Worm (Caenorhabditis elegans) whole organism, L4 larva: ENCODE results near the gene oxi-1.

Experiments used
- F10B5.3 ChIP-seq: sonication (generic microtip); optimal IDR thresholded peaks from 2 replicates; lab custom pipeline; 2016; ENCODE audit warnings: mild to moderate bottlenecking, missing genetic modification characterization, missing compliant biosample characterization
- F44E2.7 ChIP-seq: fragments of 200-800 bp; sonication (Bioruptor generic); IDR thresholded peaks from 2 replicates; pipeline ENCODE4 v2.1.2; 2022; ENCODE audit warnings: missing genetic modification characterization, missing compliant biosample characterization
- F49E8.2 ChIP-seq: sonication (generic microtip); optimal IDR thresholded peaks from 2 replicates; lab custom pipeline; 2016; ENCODE audit warnings: missing compliant biosample characterization, mild to moderate bottlenecking, missing genetic modification characterization, borderline replicate concordance
- T20F7.1 ChIP-seq: fragments of 200-800 bp; sonication (Bioruptor generic); optimal IDR thresholded peaks from 2 replicates; lab custom pipeline; 2018; ENCODE audit warnings: mild to moderate bottlenecking, missing genetic modification characterization, missing compliant biosample characterization
- Y48G9A.11 ChIP-seq: fragments of 200-800 bp; sonication (Bioruptor generic); IDR thresholded peaks from 2 replicates; pipeline ENCODE4 v1.3.6; 2022; ENCODE audit warnings: missing genetic modification reagents, missing genetic modification characterization, missing compliant biosample characterization
- Y75B8A.6 ChIP-seq: fragments of 200-800 bp; sonication (Bioruptor generic); IDR thresholded peaks from 2 replicates; pipeline ENCODE4 v1.3.6; 2022; ENCODE audit warnings: missing genetic modification reagents, missing genetic modification characterization, missing compliant biosample characterization
- aha-1 ChIP-seq: fragments of 150-350 bp; peaks from one replicate; lab custom pipeline; 2014; ENCODE audit warnings: missing biosample characterization, missing genetic modification characterization
- ceh-28 ChIP-seq: fragments of 150-350 bp; optimal IDR thresholded peaks from 2 replicates; lab custom pipeline; 2014; ENCODE audit warnings: missing biosample characterization, missing genetic modification reagents, missing genetic modification characterization
- ceh-44 ChIP-seq: fragments of 200-800 bp; sonication (Bioruptor generic); IDR thresholded peaks from 2 replicates; pipeline ENCODE4 v1.3.6; 2022; ENCODE audit warnings: missing genetic modification reagents, missing genetic modification characterization, missing compliant biosample characterization
- ceh-62 ChIP-seq: sonication (generic microtip); optimal IDR thresholded peaks from 2 replicates; lab custom pipeline; 2017; ENCODE audit warnings: missing biosample characterization, missing genetic modification characterization
- cey-2 ChIP-seq: sonication (generic microtip); optimal IDR thresholded peaks from 3 replicates; lab custom pipeline; 2017; ENCODE audit warnings: missing genetic modification characterization, mild to moderate bottlenecking, missing compliant biosample characterization, antibody characterized with exemption, borderline replicate concordance; ENCODE audit not compliant: insufficient read depth
- ctbp-1 ChIP-seq: fragments of 200-800 bp; sonication (Bioruptor generic); IDR thresholded peaks from 2 replicates; pipeline ENCODE4 v1.3.6; 2022; ENCODE audit warnings: missing genetic modification reagents, missing genetic modification characterization, missing compliant biosample characterization
- daf-16 ChIP-seq, 3 experiments: sonication (generic microtip); optimal IDR thresholded peaks; 2 replicates each; lab custom pipeline; 2016 to 2017; ENCODE audit warnings: missing genetic modification characterization in 3 of 3, missing genetic modification reagents in 3 of 3, mild to moderate bottlenecking in 2 of 3, missing compliant biosample characterization in 2 of 3, missing biosample characterization in 1 of 3, moderate library complexity in 1 of 3
- daf-8 ChIP-seq: fragments of 200-800 bp; sonication (Bioruptor generic); IDR thresholded peaks from 2 replicates; pipeline ENCODE4 v1.3.6; 2022; ENCODE audit warnings: missing genetic modification characterization, missing compliant biosample characterization
- duxl-1 ChIP-seq: sonication (generic microtip); optimal IDR thresholded peaks from 2 replicates; lab custom pipeline; 2016; ENCODE audit warnings: mild to moderate bottlenecking, missing genetic modification characterization, moderate library complexity, missing compliant biosample characterization; ENCODE audit not compliant: poor library complexity
- dve-1 ChIP-seq: sonication (generic microtip); optimal IDR thresholded peaks from 2 replicates; lab custom pipeline; 2017; ENCODE audit warnings: antibody characterized with exemption, mild to moderate bottlenecking, missing genetic modification characterization, missing compliant biosample characterization; ENCODE audit not compliant: insufficient read depth
- egl-27 ChIP-seq: sonication (generic microtip); optimal IDR thresholded peaks from 3 replicates; lab custom pipeline; 2017; ENCODE audit warnings: missing biosample characterization, missing genetic modification reagents, missing genetic modification characterization
- hmg-1.1 ChIP-seq: fragments of 200-800 bp; sonication (Bioruptor generic); IDR thresholded peaks from 2 replicates; pipeline ENCODE4 v1.3.6; 2022; ENCODE audit warnings: missing genetic modification reagents, missing genetic modification characterization, missing compliant biosample characterization
- lim-7 ChIP-seq: fragments of 200-800 bp; sonication (Bioruptor generic); IDR thresholded peaks from 2 replicates; pipeline ENCODE4 v1.3.6; 2022; ENCODE audit warnings: missing genetic modification characterization, missing compliant biosample characterization
- lin-1 ChIP-seq: fragments of 200-800 bp; sonication (Bioruptor generic); IDR thresholded peaks from 2 replicates; pipeline ENCODE4 v1.3.6; 2022; ENCODE audit warnings: missing genetic modification reagents, missing genetic modification characterization, missing compliant biosample characterization
- lin-13 ChIP-seq: fragments of 150-350 bp; optimal IDR thresholded peaks from 2 replicates; lab custom pipeline; 2014; ENCODE audit warnings: missing biosample characterization, missing genetic modification reagents, missing genetic modification characterization
- lin-29 ChIP-seq: fragments of 200-800 bp; sonication (Bioruptor generic); IDR thresholded peaks from 2 replicates; pipeline ENCODE4 v1.3.6; 2022; ENCODE audit warnings: missing genetic modification reagents, missing genetic modification characterization, missing compliant biosample characterization
- lin-38 ChIP-seq: fragments of 200-800 bp; sonication (Bioruptor generic); IDR thresholded peaks from 2 replicates; pipeline ENCODE4 v1.3.6; 2022; ENCODE audit warnings: missing genetic modification reagents, missing genetic modification characterization, missing compliant biosample characterization
- lsy-2 ChIP-seq, 2 experiments: fragments of 150-350 bp in 1 of 2; sonication (generic microtip) in 1 of 2; optimal IDR thresholded peaks; 2 replicates each; lab custom pipeline; 2014 to 2017; ENCODE audit warnings: missing biosample characterization in 2 of 2, missing genetic modification characterization in 2 of 2
- mep-1 ChIP-seq: fragments of 150-350 bp; sonication (generic microtip); optimal IDR thresholded peaks from 3 replicates; lab custom pipeline; 2014; ENCODE audit warnings: missing biosample characterization, missing genetic modification characterization
- mxl-3 ChIP-seq: fragments of 200-800 bp; sonication (Bioruptor generic); optimal IDR thresholded peaks from 2 replicates; lab custom pipeline; 2018; ENCODE audit warnings: mild to moderate bottlenecking, missing genetic modification characterization, missing compliant biosample characterization
- nhr-102 ChIP-seq: sonication (generic microtip); optimal IDR thresholded peaks from 2 replicates; lab custom pipeline; 2016; ENCODE audit warnings: mild to moderate bottlenecking, missing genetic modification characterization, moderate library complexity, missing compliant biosample characterization
- pha-4 ChIP-seq, 2 experiments: fragments of 150-350 bp in 1 of 2; fragments of 200-800 bp in 1 of 2; sonication (Bioruptor generic) in 1 of 2; IDR thresholded peaks in 1 of 2; optimal IDR thresholded peaks in 1 of 2; 2 replicates each; pipeline versions ENCODE4 v1.3.6 to Lab custom; 2014 to 2022; ENCODE audit warnings: missing genetic modification characterization in 2 of 2, missing genetic modification reagents in 2 of 2, missing biosample characterization in 1 of 2, missing compliant biosample characterization in 1 of 2
- rbr-2 ChIP-seq: sonication (generic microtip); optimal IDR thresholded peaks from 2 replicates; lab custom pipeline; 2016; ENCODE audit warnings: missing genotype, missing genetic modification characterization, missing compliant biosample characterization
- saeg-2 ChIP-seq: fragments of 200-800 bp; sonication (Bioruptor generic); IDR thresholded peaks from 2 replicates; pipeline ENCODE4 v1.3.6; 2022; ENCODE audit warnings: missing genetic modification reagents, missing genetic modification characterization, missing compliant biosample characterization
- sdz-12 ChIP-seq: fragments of 200-800 bp; sonication (Bioruptor generic); optimal IDR thresholded peaks from 2 replicates; lab custom pipeline; 2018; ENCODE audit warnings: mild to moderate bottlenecking, missing genetic modification characterization, missing compliant biosample characterization
- set-16 ChIP-seq: fragments of 200-800 bp; sonication (Bioruptor generic); IDR thresholded peaks from 2 replicates; pipeline ENCODE4 v1.3.6; 2022; ENCODE audit warnings: missing genetic modification reagents, missing genetic modification characterization, missing compliant biosample characterization
- snpc-1.2 ChIP-seq: fragments of 200-800 bp; sonication (Bioruptor generic); IDR thresholded peaks from 2 replicates; pipeline ENCODE4 v1.3.6; 2022; ENCODE audit warnings: missing genetic modification reagents, missing genetic modification characterization, missing compliant biosample characterization
- spr-3 ChIP-seq: fragments of 200-800 bp; sonication (Bioruptor generic); optimal IDR thresholded peaks from 2 replicates; lab custom pipeline; 2018; ENCODE audit warnings: mild to moderate bottlenecking, missing genetic modification characterization, missing compliant biosample characterization
- tra-1 ChIP-seq: fragments of 200-800 bp; sonication (Bioruptor generic); IDR thresholded peaks from 2 replicates; pipeline ENCODE4 v1.3.6; 2022; ENCODE audit warnings: missing genetic modification reagents, missing genetic modification characterization, missing compliant biosample characterization
- unc-62 ChIP-seq, 3 experiments: fragments of 150-350 bp in 1 of 3; sonication (generic microtip); optimal IDR thresholded peaks in 2 of 3; peaks in 1 of 3; 1 replicate in 1 of 3; 2 replicates in 2 of 3; lab custom pipeline; 2014 to 2017; ENCODE audit warnings: missing biosample characterization in 3 of 3, missing genetic modification characterization in 3 of 3, missing genetic modification reagents in 3 of 3, missing genotype in 1 of 3
- zip-11 ChIP-seq: fragments of 200-800 bp; sonication (Bioruptor generic); IDR thresholded peaks from 2 replicates; pipeline ENCODE4 v1.3.6; 2022; ENCODE audit warnings: missing genetic modification characterization, missing compliant biosample characterization

The oxi-1 gene

ce11 chrIII:10857984-10858383 is at the start of gene oxi-1:
oxi-1 (plus strand) TSS chrIII:10858284.
- TF ChIP-seq snpc-1.2 (no peak), lin-38 (no peak), lin-13 (GFP tag; lab: Kevin White, UChicago) (no peak), lin-29 (GFP tag; lab: Robert Waterston, UW) (no peak), egl-27 (no peak), lsy-2 (tag; optimal IDR thresholded peaks at IDR 0.05; lab: Kevin White, UChicago) (no peak), Y48G9A.11 (GFP tag; lab: Robert Waterston, UW) (no peak), ceh-62 (tag; lab: Kevin White, UChicago) (no peak), F44E2.7 (GFP tag; lab: Robert Waterston, UW) (no peak), ceh-28 (tag; lab: Kevin White, UChicago) (no peak), cey-2 (tag; lab: Kevin White, UChicago) (no peak), T20F7.1 (GFP tag; lab: Kevin White, UChicago) (no peak), hmg-1.1 (GFP tag; lab: Robert Waterston, UW) (no peak), set-16 (GFP tag; lab: Robert Waterston, UW) (no peak), daf-16 (GFP tag; optimal IDR thresholded peaks at IDR 0.05; lab: Kevin White, UChicago) (no peak), daf-16 (tag; optimal IDR thresholded peaks at IDR 0.05; lab: Kevin White, UChicago) (no peak), mxl-3 (GFP tag; lab: Kevin White, UChicago) (no peak), tra-1 (GFP tag; lab: Robert Waterston, UW) (no peak), ceh-44 (GFP tag; lab: Robert Waterston, UW) (no peak)

DNA sequence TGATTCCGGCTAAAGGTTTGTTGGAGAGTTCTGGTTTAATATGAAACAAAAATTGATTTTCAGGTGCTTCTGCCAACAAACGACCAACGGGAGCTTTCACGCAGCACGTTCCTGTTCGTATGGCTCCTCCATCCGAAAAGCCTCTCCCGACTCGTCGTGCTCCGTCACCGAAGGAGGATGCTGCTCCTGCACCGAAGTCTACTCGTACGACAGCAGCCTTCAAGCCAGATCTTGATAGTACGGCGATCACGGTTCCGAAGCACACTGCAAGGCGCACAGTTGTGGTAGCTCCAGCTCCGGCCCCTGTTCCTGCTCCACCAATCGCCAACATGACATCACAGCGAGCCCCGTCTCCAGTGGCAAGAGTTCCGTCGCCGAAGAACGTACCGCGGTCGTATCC is 49.3 kb upstream of the oxi-1 start:
- TF ChIP-seq lin-29 (GFP tag; lab: Robert Waterston, UW): no peak
- no peak for TF ChIP-seq mep-1 (tag; lab: Kevin White, UChicago)
- no peak for TF ChIP-seq dve-1
- 0 out of 2 replicates have a peak, but pooled peaks have one; percentile 19 for TF ChIP-seq Y48G9A.11 (GFP tag; lab: Robert Waterston, UW)
- no peak for TF ChIP-seq lin-1 (GFP tag; lab: Robert Waterston, UW)
- TF ChIP-seq daf-8 (GFP tag; lab: Robert Waterston, UW): 0 out of 2 replicates have a peak, but pooled peaks have one; percentile 56
- TF ChIP-seq unc-62 (GFP tag; optimal IDR thresholded peaks at IDR 0.05 in 1 of 2; lab: Kevin White, UChicago): no peak
- no peak for TF ChIP-seq unc-62 (tag; optimal IDR thresholded peaks at IDR 0.05; lab: Kevin White, UChicago)
- TF ChIP-seq F49E8.2 (tag; lab: Kevin White, UChicago): no peak
- no peak for TF ChIP-seq F10B5.3
- TF ChIP-seq lim-7 (GFP tag; lab: Robert Waterston, UW): 0 out of 2 replicates have a peak, but pooled peaks have one; percentile 4
- TF ChIP-seq daf-16 (GFP tag; optimal IDR thresholded peaks at IDR 0.05; lab: Kevin White, UChicago): no peak
- TF ChIP-seq daf-16 (tag; optimal IDR thresholded peaks at IDR 0.05; lab: Kevin White, UChicago): no peak
- TF ChIP-seq ceh-62 (tag; lab: Kevin White, UChicago): no peak
- no peak for TF ChIP-seq rbr-2
- no peak for TF ChIP-seq ctbp-1 (GFP tag; lab: Robert Waterston, UW)
- no peak for TF ChIP-seq duxl-1
- no peak for TF ChIP-seq egl-27
- no peak for TF ChIP-seq nhr-102 (tag; lab: Kevin White, UChicago)
- peak; percentile 80 for TF ChIP-seq set-16 (GFP tag; lab: Robert Waterston, UW)
- no peak for TF ChIP-seq zip-11 (GFP tag; lab: Robert Waterston, UW)
- peak; percentile 17 for TF ChIP-seq spr-3 (GFP tag; lab: Kevin White, UChicago)
- peak; percentile 9; the same call in 1 of the 2 replicates for TF ChIP-seq lin-38
- TF ChIP-seq, all 104 proteins: peak for 6

DNA sequence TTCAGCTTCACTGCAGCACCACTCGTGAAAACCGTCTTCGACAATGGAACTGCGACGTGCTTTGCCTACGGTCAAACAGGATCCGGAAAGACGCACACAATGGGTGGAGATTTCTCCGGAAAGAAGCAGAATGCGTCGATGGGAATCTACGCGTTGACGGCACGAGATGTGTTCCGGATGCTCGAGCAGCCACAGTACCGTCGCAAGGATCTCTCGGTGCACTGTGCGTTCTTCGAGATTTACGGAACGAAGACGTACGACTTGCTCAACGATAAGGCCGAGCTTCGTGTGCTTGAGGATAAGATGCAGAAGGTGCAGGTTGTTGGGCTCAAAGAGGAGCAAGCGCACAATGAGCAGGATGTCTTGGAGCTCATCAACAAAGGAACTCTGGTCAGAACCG is 48.5 kb upstream of the oxi-1 start:
- 0 out of 2 replicates have a peak, but pooled peaks have one; percentile 23 for TF ChIP-seq saeg-2
- peak; percentile 64 for TF ChIP-seq aha-1 (tag; lab: Kevin White, UChicago)
- peak in 1 of 2 experiments; percentile 65 for TF ChIP-seq unc-62 (GFP tag; optimal IDR thresholded peaks at IDR 0.05 in 1 of 2; lab: Kevin White, UChicago)
- no peak for TF ChIP-seq unc-62 (tag; optimal IDR thresholded peaks at IDR 0.05; lab: Kevin White, UChicago)
- no peak for TF ChIP-seq Y75B8A.6
- no peak for TF ChIP-seq sdz-12 (GFP tag; lab: Kevin White, UChicago)
- TF ChIP-seq pha-4 (GFP tag; IDR thresholded peaks at IDR 0.05; lab: Robert Waterston, UW): peak; percentile 38; the same call in 1 of the 2 replicates
- no peak for TF ChIP-seq pha-4 (tag; optimal IDR thresholded peaks at IDR 0.05; lab: Kevin White, UChicago)
